Fruit fly (Drosophila melanogaster) Kc167 (cell line): ENCODE data around the gene Aps.

Experiments
- Myc ChIP-seq: fragments of >200 bp; optimal IDR thresholded peaks from 2 replicates; lab custom pipeline; 2017; ENCODE audit warnings: missing external identifiers
- Sin3A ChIP-seq: fragments of >200 bp; optimal IDR thresholded peaks from 2 replicates; lab custom pipeline; 2018; ENCODE audit warnings: missing external identifiers

dm6 chr3L:10897534-10898255 is 1.2 kb downstream of the Aps start:
- no peak for TF ChIP-seq Sin3A
- TF ChIP-seq Myc = no peak
